Worm (Caenorhabditis elegans) whole organism, L3 larva: ENCODE data around the gene pqn-68.
A peak's percentile ranks its signal among the peaks of the same experiment; 100 is the strongest.

Experiments used
- R02D3.7 ChIP-seq: fragments of 150-350 bp; optimal IDR thresholded peaks from 2 replicates; lab custom pipeline; 2014; ENCODE audit warnings: missing biosample characterization, missing genetic modification characterization
- aly-2 ChIP-seq: fragments of 150-350 bp; optimal IDR thresholded peaks from 2 replicates; lab custom pipeline; 2014; ENCODE audit warnings: missing biosample characterization, missing genetic modification characterization
- ama-1 ChIP-seq: fragments of 150-350 bp; optimal IDR thresholded peaks from 2 replicates; lab custom pipeline; 2018
- ceh-28 ChIP-seq: fragments of 150-350 bp; optimal IDR thresholded peaks from 2 replicates; lab custom pipeline; 2014; ENCODE audit warnings: missing biosample characterization, missing genetic modification reagents, missing genetic modification characterization
- daf-12 ChIP-seq: fragments of 150-350 bp; optimal IDR thresholded peaks from 2 replicates; lab custom pipeline; 2014; ENCODE audit warnings: missing biosample characterization, missing genetic modification reagents, missing genetic modification characterization
- egl-5 ChIP-seq: fragments of 150-350 bp; optimal IDR thresholded peaks from 2 replicates; lab custom pipeline; 2017; ENCODE audit warnings: missing biosample characterization, missing genetic modification reagents, missing genetic modification characterization, inconsistent platforms
- elt-1 ChIP-seq: fragments of 150-350 bp; optimal IDR thresholded peaks from 2 replicates; lab custom pipeline; 2014; ENCODE audit warnings: missing biosample characterization, missing genetic modification characterization
- elt-2 ChIP-seq: sonication (generic microtip); optimal IDR thresholded peaks from 2 replicates; lab custom pipeline; 2016; ENCODE audit warnings: missing genetic modification reagents, mild to moderate bottlenecking, missing genetic modification characterization, missing compliant biosample characterization
- eor-1 ChIP-seq, 2 experiments: fragments of 150-350 bp; optimal IDR thresholded peaks; 2 replicates each; lab custom pipeline; 2014 to 2018; ENCODE audit warnings: missing biosample characterization in 2 of 2, missing genetic modification characterization in 2 of 2
- fkh-2 ChIP-seq: fragments of 150-350 bp; optimal IDR thresholded peaks from 2 replicates; lab custom pipeline; 2014; ENCODE audit warnings: missing biosample characterization, missing genetic modification reagents, missing genetic modification characterization
- hmg-11 ChIP-seq: sonication (generic microtip); optimal IDR thresholded peaks from 2 replicates; lab custom pipeline; 2016; ENCODE audit warnings: missing genetic modification characterization, missing compliant biosample characterization
- jun-1 ChIP-seq: fragments of 150-350 bp; optimal IDR thresholded peaks from 2 replicates; lab custom pipeline; 2014; ENCODE audit warnings: missing biosample characterization, missing genetic modification reagents, missing genetic modification characterization
- lin-15B ChIP-seq: fragments of 150-350 bp; optimal IDR thresholded peaks from 2 replicates; lab custom pipeline; 2014; ENCODE audit warnings: missing biosample characterization, missing genetic modification characterization
- lin-39 ChIP-seq: fragments of 150-350 bp; optimal IDR thresholded peaks from 2 replicates; lab custom pipeline; 2018; ENCODE audit warnings: missing biosample characterization, missing genetic modification reagents, missing genetic modification characterization
- mdl-1 ChIP-seq: fragments of 150-350 bp; optimal IDR thresholded peaks from 2 replicates; lab custom pipeline; 2014; ENCODE audit warnings: missing biosample characterization, missing genetic modification characterization
- nfya-1 ChIP-seq: sonication (generic microtip); optimal IDR thresholded peaks from 2 replicates; lab custom pipeline; 2017; ENCODE audit warnings: missing genetic modification characterization, mild to moderate bottlenecking, missing compliant biosample characterization, antibody characterized with exemption, moderate library complexity; ENCODE audit not compliant: insufficient read depth
- nhr-11 ChIP-seq: fragments of 150-350 bp; optimal IDR thresholded peaks from 2 replicates; lab custom pipeline; 2014; ENCODE audit warnings: missing biosample characterization, missing genetic modification characterization
- nhr-12 ChIP-seq: fragments of 150-350 bp; optimal IDR thresholded peaks from 2 replicates; lab custom pipeline; 2014; ENCODE audit warnings: missing biosample characterization, missing genetic modification characterization
- nhr-23 ChIP-seq: fragments of 150-350 bp; optimal IDR thresholded peaks from 2 replicates; lab custom pipeline; 2014; ENCODE audit warnings: missing biosample characterization, missing genetic modification reagents, missing genetic modification characterization
- nhr-237 ChIP-seq: fragments of 150-350 bp; optimal IDR thresholded peaks from 2 replicates; lab custom pipeline; 2014; ENCODE audit warnings: missing biosample characterization, missing genetic modification characterization
- nhr-25 ChIP-seq: sonication (generic microtip); optimal IDR thresholded peaks from 2 replicates; lab custom pipeline; 2017; ENCODE audit warnings: missing biosample characterization, missing genetic modification characterization
- nhr-43 ChIP-seq: sonication (generic microtip); optimal IDR thresholded peaks from 2 replicates; lab custom pipeline; 2016; ENCODE audit warnings: mild to moderate bottlenecking, missing genetic modification characterization, missing compliant biosample characterization; ENCODE audit not compliant: poor library complexity, severe bottlenecking
- nhr-67 ChIP-seq: fragments of 150-350 bp; optimal IDR thresholded peaks from 2 replicates; lab custom pipeline; 2014; ENCODE audit warnings: missing biosample characterization, missing genetic modification characterization
- nhr-77 ChIP-seq: fragments of 150-350 bp; optimal IDR thresholded peaks from 2 replicates; lab custom pipeline; 2014; ENCODE audit warnings: missing biosample characterization, missing genetic modification characterization
- pha-4 ChIP-seq: fragments of 150-350 bp; optimal IDR thresholded peaks from 2 replicates; lab custom pipeline; 2014; ENCODE audit warnings: missing biosample characterization, missing genetic modification reagents, missing genetic modification characterization
- pqm-1 ChIP-seq: fragments of 150-350 bp; optimal IDR thresholded peaks from 2 replicates; lab custom pipeline; 2017; ENCODE audit warnings: missing biosample characterization, missing genetic modification characterization, inconsistent platforms
- snpc-4 ChIP-seq: fragments of 150-350 bp; optimal IDR thresholded peaks from 2 replicates; lab custom pipeline; 2014; ENCODE audit warnings: missing biosample characterization, missing genetic modification characterization
- tbx-2 ChIP-seq: sonication (generic microtip); optimal IDR thresholded peaks from 2 replicates; lab custom pipeline; 2016; ENCODE audit warnings: mild to moderate bottlenecking, missing genetic modification characterization, missing compliant biosample characterization
- unc-39 ChIP-seq: sonication (generic microtip); optimal IDR thresholded peaks from 4 replicates; lab custom pipeline; 2017; ENCODE audit warnings: missing biosample characterization, missing genetic modification characterization
- zag-1 ChIP-seq: fragments of 150-350 bp; optimal IDR thresholded peaks from 2 replicates; lab custom pipeline; 2014; ENCODE audit warnings: missing biosample characterization, missing genetic modification characterization
- ztf-11 ChIP-seq: fragments of 150-350 bp; optimal IDR thresholded peaks from 2 replicates; lab custom pipeline; 2014; ENCODE audit warnings: missing biosample characterization, missing genetic modification characterization
- ztf-4 ChIP-seq: fragments of 150-350 bp; optimal IDR thresholded peaks from 2 replicates; lab custom pipeline; 2014; ENCODE audit warnings: missing biosample characterization, missing genetic modification characterization

pqn-68 gene

DNA sequence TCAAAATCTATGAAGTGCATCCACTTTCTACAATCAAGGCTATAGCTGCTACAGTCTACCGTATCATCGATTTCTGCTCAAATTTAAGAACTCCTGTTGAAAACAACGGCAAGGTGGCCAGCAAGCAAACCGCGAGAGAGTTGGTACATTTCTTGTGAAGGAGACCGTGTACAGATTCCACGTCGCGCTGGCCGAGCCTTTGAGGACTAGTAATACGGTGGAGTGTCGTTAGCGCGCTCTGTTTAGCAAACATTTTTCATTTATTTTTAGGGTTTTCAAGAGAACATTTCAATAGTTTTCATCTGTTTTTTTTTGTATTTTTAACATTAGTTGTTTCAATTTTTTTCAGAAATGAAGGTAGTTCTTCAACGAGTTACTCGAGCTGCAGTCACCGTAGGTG, at the start of gene pqn-68:
Gene pqn-68, plus strand, starts transcription at position 350 of the 400 bp plus-strand sequence.
- TF ChIP-seq hmg-11 (tag; lab: Kevin White, UChicago), result peak; percentile 48
- TF ChIP-seq nfya-1, result peak; percentile 42
- TF ChIP-seq nhr-23 (tag; lab: Kevin White, UChicago), result peak; percentile 12
- TF ChIP-seq snpc-4 (tag; lab: Kevin White, UChicago), result no peak
- TF ChIP-seq pha-4, result peak; percentile 60
- no peak for TF ChIP-seq nhr-67
- no peak for TF ChIP-seq aly-2 (tag; lab: Kevin White, UChicago)
- peak; percentile 33 for TF ChIP-seq lin-15B (tag; lab: Kevin White, UChicago)
- TF ChIP-seq zag-1 (tag; lab: Kevin White, UChicago), result no peak
- TF ChIP-seq, all 47 proteins: peak for 5

DNA sequence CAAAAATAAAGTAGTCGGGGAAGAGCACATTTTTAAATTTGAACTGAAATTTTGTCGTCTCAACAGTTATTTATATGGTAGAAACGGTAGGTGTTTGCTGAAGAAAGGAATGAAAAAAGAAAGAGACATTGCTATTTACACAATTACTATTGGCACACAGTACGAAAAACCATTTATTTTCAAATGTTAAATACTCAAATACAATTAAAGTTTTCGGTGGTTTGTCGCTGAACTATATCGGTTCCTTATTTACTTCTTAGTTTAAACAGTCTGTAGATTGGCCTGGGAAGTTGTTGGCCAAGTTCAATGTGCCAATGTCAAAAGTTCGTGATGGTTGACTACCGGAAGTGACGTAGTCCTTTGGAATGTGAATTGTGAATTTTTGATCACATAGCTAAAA, 48.4 kb upstream of the pqn-68 start, which contains the start of gene ttr-27:
Gene ttr-27, minus strand, starts transcription at position 45 of the 400 bp plus-strand sequence.
- peak; percentile 91 for TF ChIP-seq pha-4
- no peak for TF ChIP-seq jun-1 (tag; lab: Kevin White, UChicago)

DNA sequence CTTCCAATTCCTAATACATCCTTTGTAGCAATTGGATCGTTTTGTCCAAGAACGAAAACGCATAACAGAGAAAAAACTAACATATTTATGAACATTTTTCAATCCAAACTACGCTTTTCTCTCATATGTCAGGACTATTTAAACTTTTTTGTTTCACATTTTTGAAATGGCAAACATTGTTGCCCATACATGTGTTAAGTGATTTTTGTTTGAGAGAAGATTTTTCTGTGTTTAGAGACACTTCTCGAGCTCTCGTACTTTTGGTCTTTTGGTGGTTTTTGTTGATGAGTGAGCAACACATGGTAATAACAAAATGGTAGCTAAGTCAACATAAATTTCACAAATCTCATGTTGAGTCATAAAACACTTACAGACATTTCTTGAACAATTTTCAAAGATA, 47.4 kb upstream of the pqn-68 start, which contains the start of gene ttr-28:
Gene ttr-28, minus strand, starts transcription at position 101 of the 400 bp plus-strand sequence.
- TF ChIP-seq elt-1 (tag; lab: Kevin White, UChicago), result no peak
- TF ChIP-seq pha-4, result peak; percentile 17
- TF ChIP-seq, all 47 proteins: peak for 1

DNA sequence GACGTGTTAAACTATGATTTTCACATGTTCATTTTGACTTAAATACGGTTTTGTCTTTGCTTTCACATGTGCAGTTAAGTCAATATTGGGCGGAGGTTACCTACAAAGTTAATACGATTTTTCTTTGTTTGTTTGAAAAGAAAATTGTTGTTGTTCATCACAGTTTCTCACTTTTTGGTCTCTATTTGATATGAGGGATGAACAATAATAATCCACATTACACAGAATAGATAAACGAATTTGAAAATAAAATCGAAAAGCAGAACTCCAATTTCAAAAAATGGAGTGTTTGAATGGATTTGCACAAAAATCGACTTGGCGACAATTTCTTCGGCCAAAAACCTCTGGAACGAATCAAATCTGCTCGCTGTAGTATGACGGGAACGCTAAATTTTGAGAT, 45.7 kb upstream of the pqn-68 start, which contains the start of gene ttr-29:
Gene ttr-29, minus strand, starts transcription at position 101 of the 400 bp plus-strand sequence.
- TF ChIP-seq pha-4, result peak; percentile 90
- TF ChIP-seq nhr-43 (tag; lab: Kevin White, UChicago), result no peak

DNA sequence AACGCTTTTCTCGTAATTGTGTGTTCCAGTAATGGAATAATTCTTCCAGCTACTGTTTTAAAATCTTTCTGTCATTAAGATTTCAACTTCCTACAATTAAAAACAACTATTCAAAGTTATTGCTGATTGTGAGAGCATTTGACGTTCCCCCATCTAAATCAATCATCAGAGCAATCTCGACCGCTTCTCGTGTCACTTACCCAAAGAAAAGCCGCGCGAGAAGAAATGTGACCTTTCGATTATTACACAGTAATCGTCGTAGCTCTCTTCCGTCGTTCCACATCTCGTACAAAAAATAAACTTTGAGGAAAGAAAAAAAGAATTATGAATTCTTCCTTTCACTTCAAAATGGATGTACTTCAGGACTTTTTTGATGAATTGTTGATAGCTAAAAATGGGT, 45.0 kb upstream of the pqn-68 start:
- TF ChIP-seq nhr-237 (tag; lab: Kevin White, UChicago) (no peak), nhr-67 (no peak), nhr-23 (tag; lab: Kevin White, UChicago) (no peak), ama-1 (lab: Kevin White, UChicago) (no peak), lin-39 (tag; lab: Kevin White, UChicago) (no peak), elt-2 (no peak), egl-5 (tag; lab: Kevin White, UChicago) (no peak), nhr-43 (tag; lab: Kevin White, UChicago) (no peak), unc-39 (tag; lab: Kevin White, UChicago) (no peak), nfya-1 (no peak), ztf-4 (no peak), nhr-77 (tag; lab: Kevin White, UChicago) (no peak), mdl-1 (tag; lab: Kevin White, UChicago) (no peak), pha-4 (no peak), nhr-12 (tag; lab: Kevin White, UChicago) (no peak), tbx-2 (tag; lab: Kevin White, UChicago) (no peak)
- TF ChIP-seq, all 47 proteins: peak for 0

DNA sequence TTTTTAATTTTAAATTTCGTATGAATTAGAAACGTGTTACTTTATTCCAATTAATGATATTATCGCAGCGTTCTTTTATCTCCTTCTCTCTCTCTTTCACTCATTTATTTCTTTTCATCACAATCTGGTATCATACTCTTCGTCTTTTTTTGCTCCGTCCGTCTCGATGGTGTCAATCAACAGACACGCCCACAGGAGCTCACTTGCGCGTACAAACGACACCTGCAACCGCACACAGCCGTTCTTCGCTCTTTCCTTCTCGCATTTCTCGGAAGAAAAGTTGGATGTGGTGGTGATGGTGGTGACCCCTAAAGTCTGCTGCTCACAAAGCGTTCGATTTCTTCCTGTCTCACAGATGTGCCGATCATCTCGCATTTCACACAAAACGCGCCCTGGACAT, 43.8 kb upstream of the pqn-68 start:
- TF ChIP-seq nhr-43 (tag; lab: Kevin White, UChicago), result no peak
- no peak for TF ChIP-seq elt-1 (tag; lab: Kevin White, UChicago)
- no peak for TF ChIP-seq fkh-2 (tag; lab: Kevin White, UChicago)
- no peak for TF ChIP-seq eor-1 (tag; optimal IDR thresholded peaks at IDR 0.05; lab: Kevin White, UChicago)
- no peak for TF ChIP-seq nhr-25
- TF ChIP-seq R02D3.7 (tag; lab: Kevin White, UChicago), result no peak
- TF ChIP-seq pqm-1, result no peak
- TF ChIP-seq nhr-11, result no peak
- TF ChIP-seq ztf-11, result no peak
- TF ChIP-seq unc-39 (tag; lab: Kevin White, UChicago), result no peak
- no peak for TF ChIP-seq ceh-28
- no peak for TF ChIP-seq tbx-2 (tag; lab: Kevin White, UChicago)
- TF ChIP-seq daf-12 (tag; lab: Kevin White, UChicago), result no peak
